Worm (Caenorhabditis elegans): ENCODE data around the gene K08D12.3.

The K08D12.3 gene

ce11 chrIV:1709002-1709401 is 1.1 kb upstream of the K08D12.3 start:
- TF ChIP-seq lin-11 (tag; optimal IDR thresholded peaks at IDR 0.05) (no peak), gmeb-1 (tag; optimal IDR thresholded peaks at IDR 0.05) (no peak)

ce11 chrIV:1710535-1710934 is 470 bp downstream of the K08D12.3 start:
- no peak for TF ChIP-seq ceh-82 (tag; optimal IDR thresholded peaks at IDR 0.05)

- peak; percentile 50 for TF ChIP-seq ZK546.5 (tag; optimal IDR thresholded peaks at IDR 0.05)
- TF ChIP-seq lin-13 (GFP tag; optimal IDR thresholded peaks at IDR 0.05), result peak; percentile 30
- no peak for TF ChIP-seq crh-2 (tag; optimal IDR thresholded peaks at IDR 0.05)
- peak; percentile 22 for TF ChIP-seq nhr-25 (tag; optimal IDR thresholded peaks at IDR 0.05)
- TF ChIP-seq nhr-77 (tag; optimal IDR thresholded peaks at IDR 0.05), result no peak
- no peak for TF ChIP-seq sma-9 (GFP tag; optimal IDR thresholded peaks at IDR 0.05)
- TF ChIP-seq sma-9 (tag; optimal IDR thresholded peaks at IDR 0.05), result no peak
- no peak for TF ChIP-seq sem-4 (tag; optimal IDR thresholded peaks at IDR 0.05)
- TF ChIP-seq unc-39 (tag; optimal IDR thresholded peaks at IDR 0.05), result no peak
- no peak for TF ChIP-seq Y55F3AM.14 (GFP tag; optimal IDR thresholded peaks at IDR 0.05)
- peak in 1 of 2 experiments; percentile 12 for TF ChIP-seq lsy-2 (tag; optimal IDR thresholded peaks at IDR 0.05)
- TF ChIP-seq nhr-11 (tag; optimal IDR thresholded peaks at IDR 0.05), result no peak
- TF ChIP-seq nhr-129 (tag; optimal IDR thresholded peaks at IDR 0.05), result no peak
Measured at ce11 chrIV:1711029-1711489, 994 bp downstream of the K08D12.3 start, which contains the start of gene rpi-2. rpi-2 (plus strand) TSS chrIV:1711262.

ce11 chrIV:1713618-1714017 is 3.6 kb downstream of the K08D12.3 start:
- TF ChIP-seq nhr-12 (tag; optimal IDR thresholded peaks at IDR 0.05) (no peak), blmp-1 (tag; optimal IDR thresholded peaks at IDR 0.05; ENCODE audit: insufficient read depth) (no peak), ama-1 (optimal IDR thresholded peaks at IDR 0.05) (no peak), ztf-1 (GFP tag; conservative IDR thresholded peaks at IDR 0.05) (no peak), alr-1 (tag; optimal IDR thresholded peaks at IDR 0.05) (no peak)

ce11 chrIV:1715705-1716104 is 5.6 kb downstream of the K08D12.3 start:
- TF ChIP-seq fos-1 (tag; optimal IDR thresholded peaks at IDR 0.05) (no peak), sma-9 (GFP tag; optimal IDR thresholded peaks at IDR 0.05) (no peak), sma-9 (tag; optimal IDR thresholded peaks at IDR 0.05) (no peak), nhr-25 (tag; optimal IDR thresholded peaks at IDR 0.05) (peak; percentile 74)

ce11 chrIV:1720474-1720873 is 10.4 kb downstream of the K08D12.3 start, which contains the start of gene epic-2:
epic-2 (plus strand) TSS chrIV:1720790.
- no peak for TF ChIP-seq egl-27 (tag; optimal IDR thresholded peaks at IDR 0.05)
- no peak for TF ChIP-seq alr-1 (tag; optimal IDR thresholded peaks at IDR 0.05)
- no peak for TF ChIP-seq lin-39 (tag; optimal IDR thresholded peaks at IDR 0.05)
- no peak for TF ChIP-seq nhr-129 (tag; optimal IDR thresholded peaks at IDR 0.05)
- TF ChIP-seq gmeb-1 (tag; optimal IDR thresholded peaks at IDR 0.05), result no peak
- no peak for TF ChIP-seq peb-1 (tag; optimal IDR thresholded peaks at IDR 0.05)
- no peak for TF ChIP-seq elt-1 (tag; optimal IDR thresholded peaks at IDR 0.05)
- peak; percentile 29 for TF ChIP-seq nhr-25 (tag; optimal IDR thresholded peaks at IDR 0.05)
- peak; percentile 9 for TF ChIP-seq sma-3 (GFP tag; optimal IDR thresholded peaks at IDR 0.05)
- TF ChIP-seq unc-62 (GFP tag; optimal IDR thresholded peaks at IDR 0.05), result no peak
- peak; percentile 53 for TF ChIP-seq ama-1 (optimal IDR thresholded peaks at IDR 0.05)
- no peak for TF ChIP-seq nhr-23 (tag; optimal IDR thresholded peaks at IDR 0.05)
- TF ChIP-seq snpc-4 (tag; optimal IDR thresholded peaks at IDR 0.05), result no peak
- TF ChIP-seq crh-2 (tag; optimal IDR thresholded peaks at IDR 0.05), result no peak
- TF ChIP-seq ztf-4 (tag; optimal IDR thresholded peaks at IDR 0.05), result no peak
- no peak for TF ChIP-seq C34F6.9 (tag; optimal IDR thresholded peaks at IDR 0.05)
- no peak for TF ChIP-seq sem-4 (tag; optimal IDR thresholded peaks at IDR 0.05)
- no peak for TF ChIP-seq nhr-10 (tag; optimal IDR thresholded peaks at IDR 0.05)
- no peak for TF ChIP-seq nhr-77 (tag; optimal IDR thresholded peaks at IDR 0.05)
- no peak for TF ChIP-seq R02D3.7 (tag; optimal IDR thresholded peaks at IDR 0.05)
- no peak for TF ChIP-seq fos-1 (tag; optimal IDR thresholded peaks at IDR 0.05)
- TF ChIP-seq aly-2 (tag; optimal IDR thresholded peaks at IDR 0.05), result no peak
- TF ChIP-seq lin-13 (GFP tag; optimal IDR thresholded peaks at IDR 0.05), result no peak
- no peak for TF ChIP-seq lsy-2 (tag; optimal IDR thresholded peaks at IDR 0.05)
- no peak for TF ChIP-seq nhr-21 (tag; optimal IDR thresholded peaks at IDR 0.05)
- TF ChIP-seq sma-9 (GFP tag; optimal IDR thresholded peaks at IDR 0.05), result no peak
- no peak for TF ChIP-seq sma-9 (tag; optimal IDR thresholded peaks at IDR 0.05)
- TF ChIP-seq ceh-16 (tag; optimal IDR thresholded peaks at IDR 0.05), result no peak

Data from whole organism, L2 larva.